Fruit fly (Drosophila melanogaster) whole organism, embryonic: ENCODE results near the gene nAChRalpha7.

Experiments
- ATbp ChIP-seq: fragments of 200-800 bp; sonication (Bioruptor generic); optimal IDR thresholded peaks from 2 replicates; lab custom pipeline; 2017; ENCODE audit warnings: missing biosample characterization, mild to moderate bottlenecking, missing genetic modification characterization, missing genetic modification reagents
- Asciz ChIP-seq: fragments of 200-800 bp; sonication (Bioruptor generic); optimal IDR thresholded peaks from 2 replicates; lab custom pipeline; 2017; ENCODE audit warnings: missing biosample characterization, mild to moderate bottlenecking, missing genetic modification characterization, missing genetic modification reagents
- CG11695 ChIP-seq: fragments of 200-800 bp; sonication (Bioruptor generic); IDR thresholded peaks from 3 replicates; pipeline ENCODE4 v1.3.6; 2022; ENCODE audit warnings: missing biosample characterization, missing genetic modification characterization
- CG12659 ChIP-seq: fragments of 200-800 bp; sonication (Bioruptor generic); optimal IDR thresholded peaks from 3 replicates; lab custom pipeline; 2017; ENCODE audit warnings: mild to moderate bottlenecking, missing biosample characterization, missing genetic modification reagents, missing genetic modification characterization
- CG12769 ChIP-seq: fragments of 200-800 bp; sonication (Bioruptor generic); optimal IDR thresholded peaks from 2 replicates; lab custom pipeline; 2019; ENCODE audit warnings: missing biosample characterization, mild to moderate bottlenecking, missing genetic modification characterization, moderate library complexity
- CG13775 ChIP-seq: fragments of 200-800 bp; sonication (Bioruptor generic); optimal IDR thresholded peaks from 3 replicates; lab custom pipeline; 2017; ENCODE audit warnings: missing biosample characterization, mild to moderate bottlenecking, missing genetic modification characterization
- CG13894 ChIP-seq: fragments of 200-800 bp; sonication (Bioruptor generic); optimal IDR thresholded peaks from 3 replicates; lab custom pipeline; 2018; ENCODE audit warnings: missing biosample characterization, mild to moderate bottlenecking, missing genetic modification characterization, moderate library complexity
- CG14965 ChIP-seq: fragments of 200-800 bp; sonication (Bioruptor generic); optimal IDR thresholded peaks from 2 replicates; lab custom pipeline; 2016; ENCODE audit warnings: missing biosample characterization, missing genetic modification characterization, borderline replicate concordance
- CG1529 ChIP-seq: fragments of 200-800 bp; sonication (Bioruptor generic); optimal IDR thresholded peaks from 3 replicates; lab custom pipeline; 2018; ENCODE audit warnings: missing biosample characterization, missing genetic modification characterization
- CG16863 ChIP-seq: fragments of 200-800 bp; sonication (Bioruptor generic); optimal IDR thresholded peaks from 3 replicates; lab custom pipeline; 2016; ENCODE audit warnings: missing biosample characterization, missing genetic modification characterization
- CG18599 ChIP-seq: fragments of 200-800 bp; sonication (Bioruptor generic); optimal IDR thresholded peaks from 3 replicates; lab custom pipeline; 2017; ENCODE audit warnings: missing biosample characterization, missing genetic modification characterization, mild to moderate bottlenecking, moderate library complexity, missing genetic modification reagents
- CG3726 ChIP-seq: fragments of 200-800 bp; sonication (Bioruptor generic); IDR thresholded peaks from 3 replicates; pipeline ENCODE4, ENCODE4 v1.3.6; 2022; ENCODE audit warnings: missing biosample characterization, missing genetic modification characterization
- CG3847 ChIP-seq: fragments of 200-800 bp; sonication (Bioruptor generic); IDR thresholded peaks from 2 replicates; pipeline ENCODE4 v1.3.6; 2022; ENCODE audit warnings: missing biosample characterization, missing genetic modification characterization
- CG6813 ChIP-seq: fragments of 200-800 bp; sonication (Bioruptor generic); optimal IDR thresholded peaks from 2 replicates; lab custom pipeline; 2017; ENCODE audit warnings: missing biosample characterization, missing genetic modification characterization, mild to moderate bottlenecking, moderate library complexity, missing genetic modification reagents
- CHES-1-like ChIP-seq: fragments of 200-800 bp; sonication (Bioruptor generic); optimal IDR thresholded peaks from 2 replicates; lab custom pipeline; 2016; ENCODE audit warnings: missing biosample characterization, missing genetic modification characterization
- Dfd ChIP-seq, 2 experiments: fragments of >200 bp; optimal IDR thresholded peaks; 2 replicates each; lab custom pipeline; 2017; ENCODE audit warnings: missing biosample characterization in 2 of 2, missing genetic modification characterization in 2 of 2
- Dip3 ChIP-seq: fragments of 200-800 bp; sonication (Bioruptor generic); optimal IDR thresholded peaks from 3 replicates; lab custom pipeline; 2016; ENCODE audit warnings: missing biosample characterization, missing genetic modification characterization
- Dp ChIP-seq: fragments of 200-800 bp; sonication (Bioruptor generic); optimal IDR thresholded peaks from 2 replicates; lab custom pipeline; 2018; ENCODE audit warnings: missing biosample characterization, mild to moderate bottlenecking, missing genetic modification characterization, moderate library complexity
- ERR ChIP-seq: fragments of 200-800 bp; sonication (Bioruptor generic); optimal IDR thresholded peaks from 2 replicates; lab custom pipeline; 2016; ENCODE audit warnings: missing biosample characterization, missing genetic modification characterization
- Elba2 ChIP-seq: fragments of 200-800 bp; sonication (Bioruptor generic); optimal IDR thresholded peaks from 3 replicates; lab custom pipeline; 2016; ENCODE audit warnings: missing biosample characterization, missing genetic modification characterization
- HHEX ChIP-seq: fragments of 200-800 bp; sonication (Bioruptor generic); optimal IDR thresholded peaks from 3 replicates; lab custom pipeline; 2017; ENCODE audit warnings: missing biosample characterization, mild to moderate bottlenecking, missing genetic modification characterization, missing genetic modification reagents
- Hmx ChIP-seq: fragments of 200-800 bp; sonication (Bioruptor generic); optimal IDR thresholded peaks from 2 replicates; lab custom pipeline; 2016; ENCODE audit warnings: missing biosample characterization, missing genetic modification characterization
- Hr3 ChIP-seq: fragments of 200-800 bp; sonication (Bioruptor generic); optimal IDR thresholded peaks from 3 replicates; lab custom pipeline; 2016; ENCODE audit warnings: missing biosample characterization, missing genetic modification characterization
- Hr51 ChIP-seq, 2 experiments: fragments of 200-800 bp; sonication (Bioruptor generic); optimal IDR thresholded peaks; 2 replicates in 1 of 2; 3 replicates in 1 of 2; lab custom pipeline; 2016 to 2018; ENCODE audit warnings: missing biosample characterization in 2 of 2, missing genetic modification characterization in 2 of 2, mild to moderate bottlenecking in 1 of 2, moderate library complexity in 1 of 2
- NK7.1 ChIP-seq: fragments of 200-800 bp; sonication (Bioruptor generic); optimal IDR thresholded peaks from 3 replicates; lab custom pipeline; 2016; ENCODE audit warnings: missing biosample characterization, missing genetic modification characterization
- Nf-YB ChIP-seq: fragments of 200-800 bp; sonication (Bioruptor generic); optimal IDR thresholded peaks from 3 replicates; lab custom pipeline; 2019; ENCODE audit warnings: missing biosample characterization, mild to moderate bottlenecking, missing genetic modification characterization, moderate library complexity
- Ssrp ChIP-seq: fragments of 200-800 bp; sonication (Bioruptor generic); optimal IDR thresholded peaks from 2 replicates; lab custom pipeline; 2018; ENCODE audit warnings: missing biosample characterization, mild to moderate bottlenecking, missing genetic modification characterization, moderate library complexity
- Xrp1 ChIP-seq: fragments of 200-800 bp; sonication (Bioruptor generic); IDR thresholded peaks from 2 replicates; pipeline ENCODE4 v1.3.6; 2022; ENCODE audit warnings: missing biosample characterization, missing genetic modification characterization
- bab2 ChIP-seq: fragments of 200-800 bp; sonication (Bioruptor generic); optimal IDR thresholded peaks from 2 replicates; lab custom pipeline; 2016; ENCODE audit warnings: missing biosample characterization, missing genetic modification characterization
- dmrt11E ChIP-seq: fragments of 200-800 bp; sonication (Bioruptor generic); optimal IDR thresholded peaks from 3 replicates; lab custom pipeline; 2018; ENCODE audit warnings: missing biosample characterization, mild to moderate bottlenecking, missing genetic modification characterization, moderate library complexity
- ems ChIP-seq: fragments of 200-800 bp; sonication (Bioruptor generic); optimal IDR thresholded peaks from 3 replicates; lab custom pipeline; 2016; ENCODE audit warnings: missing biosample characterization, missing genetic modification characterization
- gcm2 ChIP-seq: fragments of 200-800 bp; sonication (Bioruptor generic); optimal IDR thresholded peaks from 2 replicates; lab custom pipeline; 2016; ENCODE audit warnings: missing biosample characterization, missing genetic modification characterization
- grau ChIP-seq: fragments of 200-800 bp; optimal IDR thresholded peaks from 3 replicates; lab custom pipeline; 2019; ENCODE audit warnings: missing biosample characterization, mild to moderate bottlenecking, missing genetic modification characterization, moderate library complexity
- gsb ChIP-seq: fragments of 200-800 bp; sonication (Bioruptor generic); IDR thresholded peaks from 2 replicates; pipeline ENCODE4 v1.3.6; 2022; ENCODE audit warnings: missing biosample characterization, missing genetic modification characterization
- ham ChIP-seq: fragments of 200-800 bp; sonication (Bioruptor generic); IDR thresholded peaks from 2 replicates; pipeline ENCODE4 v1.3.6; 2022; ENCODE audit warnings: missing biosample characterization, missing genetic modification characterization
- jumu ChIP-seq: fragments of 200-800 bp; sonication (Bioruptor generic); optimal IDR thresholded peaks from 3 replicates; lab custom pipeline; 2016; ENCODE audit warnings: missing biosample characterization, missing genetic modification characterization
- nerfin-1 ChIP-seq: fragments of 200-800 bp; sonication (Bioruptor generic); optimal IDR thresholded peaks from 3 replicates; lab custom pipeline; 2019; ENCODE audit warnings: missing biosample characterization, mild to moderate bottlenecking, missing genetic modification characterization, moderate library complexity
- org-1 ChIP-seq: fragments of 200-800 bp; sonication (Bioruptor generic); optimal IDR thresholded peaks from 2 replicates; lab custom pipeline; 2017; ENCODE audit warnings: missing biosample characterization, missing genetic modification characterization
- phol ChIP-seq: fragments of 200-800 bp; sonication (Bioruptor generic); optimal IDR thresholded peaks from 3 replicates; lab custom pipeline; 2018; ENCODE audit warnings: missing biosample characterization, mild to moderate bottlenecking, missing genetic modification characterization, moderate library complexity
- psq ChIP-seq: fragments of 200-800 bp; sonication (Bioruptor generic); optimal IDR thresholded peaks from 2 replicates; lab custom pipeline; 2017; ENCODE audit warnings: missing biosample characterization, missing genetic modification characterization
- salm ChIP-seq: fragments of 200-800 bp; sonication (Bioruptor generic); optimal IDR thresholded peaks from 2 replicates; lab custom pipeline; 2018; ENCODE audit warnings: missing biosample characterization, mild to moderate bottlenecking, missing genetic modification characterization
- schlank ChIP-seq: fragments of 200-800 bp; sonication (Bioruptor generic); optimal IDR thresholded peaks from 2 replicates; lab custom pipeline; 2018; ENCODE audit warnings: missing biosample characterization, mild to moderate bottlenecking, missing genetic modification characterization
- seq ChIP-seq: fragments of 200-800 bp; sonication (Bioruptor generic); IDR thresholded peaks from 2 replicates; pipeline ENCODE4 v1.3.6; 2022; ENCODE audit warnings: missing biosample characterization, missing genetic modification characterization
- sob ChIP-seq: fragments of 200-800 bp; sonication (Bioruptor generic); IDR thresholded peaks from 2 replicates; pipeline ENCODE4 v1.3.6; 2022; ENCODE audit warnings: missing biosample characterization, missing genetic modification characterization
- ssp ChIP-seq: fragments of 200-800 bp; sonication (Bioruptor generic); IDR thresholded peaks from 2 replicates; pipeline ENCODE4 v1.3.6; 2022; ENCODE audit warnings: missing biosample characterization, missing genetic modification characterization
- tgo ChIP-seq: fragments of 200-800 bp; sonication (Bioruptor generic); IDR thresholded peaks from 3 replicates; pipeline ENCODE4 v1.3.6; 2022; ENCODE audit warnings: missing biosample characterization, missing genetic modification characterization
- tll ChIP-seq, 2 experiments: fragments of 200-800 bp in 1 of 2; fragments of >200 bp in 1 of 2; sonication (Bioruptor generic) in 1 of 2; optimal IDR thresholded peaks; 2 replicates each; lab custom pipeline; 2017 to 2019; ENCODE audit warnings: missing biosample characterization in 2 of 2, missing genetic modification characterization in 2 of 2, mild to moderate bottlenecking in 1 of 2, moderate library complexity in 1 of 2
- unpg ChIP-seq: fragments of 200-800 bp; sonication (Bioruptor generic); optimal IDR thresholded peaks from 3 replicates; lab custom pipeline; 2018; ENCODE audit warnings: missing biosample characterization, mild to moderate bottlenecking, missing genetic modification characterization, moderate library complexity
- usp ChIP-seq: fragments of >200 bp; optimal IDR thresholded peaks from 2 replicates; lab custom pipeline; 2017; ENCODE audit warnings: missing biosample characterization, missing genetic modification characterization
- vnd ChIP-seq: fragments of 200-800 bp; sonication (Bioruptor generic); IDR thresholded peaks from 3 replicates; pipeline ENCODE4 v1.3.6; 2022; ENCODE audit warnings: missing biosample characterization, missing genetic modification characterization; ENCODE audit not compliant: partially characterized antibody
- zfh2 ChIP-seq: fragments of 200-800 bp; sonication (Bioruptor generic); optimal IDR thresholded peaks from 2 replicates; lab custom pipeline; 2016; ENCODE audit warnings: missing biosample characterization, missing genetic modification characterization

nAChRalpha7 gene

DNA sequence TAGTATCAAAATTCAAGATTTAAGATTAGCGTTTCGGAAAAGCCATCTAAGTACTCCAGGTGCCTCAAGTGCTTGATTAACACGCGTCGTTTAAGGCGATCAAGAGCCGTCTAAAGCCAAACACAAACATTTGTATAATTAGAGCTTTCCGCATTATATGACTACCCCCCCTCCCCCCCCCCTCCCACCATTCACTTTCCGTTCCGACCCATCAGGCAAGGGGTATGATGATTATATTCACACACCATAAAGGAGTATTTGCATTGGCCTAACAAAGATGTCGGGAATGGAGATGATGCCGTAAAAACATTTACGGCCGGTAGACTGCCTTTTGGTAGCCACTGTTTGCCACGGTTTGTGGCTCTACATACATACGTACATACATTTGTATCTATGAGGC lies 41.7 kb downstream of the nAChRalpha7 start (continued):
- TF ChIP-seq gsb (GFP tag; lab: Robert Waterston, UW) = no peak
- TF ChIP-seq Dp (GFP tag; lab: Kevin White, UChicago) = no peak
- TF ChIP-seq CG13894 (tag; lab: Kevin White, UChicago) = peak; percentile 42
- TF ChIP-seq CG11695 = no peak
- peak; percentile 15 for TF ChIP-seq CG6813 (GFP tag; lab: Kevin White, UChicago)
- TF ChIP-seq NK7.1 (GFP tag; lab: Kevin White, UChicago) = no peak
- TF ChIP-seq CG16863 (GFP tag; lab: Kevin White, UChicago) = no peak
- peak; percentile 49; the same call in 1 of the 2 replicates for TF ChIP-seq sob
- TF ChIP-seq Hr3 (GFP tag; lab: Kevin White, UChicago) = no peak
- no peak for TF ChIP-seq Xrp1
- peak in 1 of 2 experiments; percentile 32 for TF ChIP-seq Hr51 (GFP tag; optimal IDR thresholded peaks at IDR 0.05; lab: Kevin White, UChicago)
- TF ChIP-seq CG3726 (GFP tag; lab: Robert Waterston, UW) = no peak
- peak; percentile 12 for TF ChIP-seq CG12659 (GFP tag; lab: Kevin White, UChicago)
- TF ChIP-seq gcm2 (GFP tag; lab: Kevin White, UChicago) = no peak
- TF ChIP-seq Hmx = no peak
- TF ChIP-seq Dip3 (GFP tag; lab: Kevin White, UChicago) = no peak
- peak; percentile 57 for TF ChIP-seq CG12769 (tag; lab: Kevin White, UChicago)
- no peak for TF ChIP-seq Elba2 (GFP tag; lab: Kevin White, UChicago)
- no peak for TF ChIP-seq bab2 (GFP tag; lab: Kevin White, UChicago)
- no peak for TF ChIP-seq org-1 (GFP tag; lab: Kevin White, UChicago)
- no peak for TF ChIP-seq usp (GFP tag; lab: Kevin White, UChicago)
- TF ChIP-seq tll (GFP tag; optimal IDR thresholded peaks at IDR 0.05; lab: Kevin White, UChicago) = no peak
- peak; percentile 63 for TF ChIP-seq CG18599 (GFP tag; lab: Kevin White, UChicago)
- no peak for TF ChIP-seq ems (GFP tag; lab: Kevin White, UChicago)
- no peak for TF ChIP-seq phol
- peak; percentile 59 for TF ChIP-seq ATbp (GFP tag; lab: Kevin White, UChicago)
- peak; percentile 42 for TF ChIP-seq schlank (tag; lab: Kevin White, UChicago)
- no peak for TF ChIP-seq CG3847 (GFP tag; lab: Robert Waterston, UW)
- TF ChIP-seq ham (GFP tag; lab: Robert Waterston, UW) = no peak
- TF ChIP-seq dmrt11E (tag; lab: Kevin White, UChicago) = no peak
- TF ChIP-seq jumu (GFP tag; lab: Kevin White, UChicago) = no peak
- TF ChIP-seq ssp (GFP tag; lab: Robert Waterston, UW) = no peak
- TF ChIP-seq HHEX (GFP tag; lab: Kevin White, UChicago) = peak; percentile 16
- no peak for TF ChIP-seq Nf-YB (GFP tag; lab: Kevin White, UChicago)
- TF ChIP-seq unpg (GFP tag; lab: Kevin White, UChicago) = peak; percentile 30
- TF ChIP-seq Ssrp (tag; lab: Kevin White, UChicago) = no peak
- TF ChIP-seq Asciz = peak; percentile 23
- no peak for TF ChIP-seq psq (GFP tag; lab: Kevin White, UChicago)
- no peak for TF ChIP-seq nerfin-1 (tag; lab: Kevin White, UChicago)
- TF ChIP-seq ERR (GFP tag; lab: Kevin White, UChicago) = no peak
- no peak for TF ChIP-seq zfh2 (GFP tag; lab: Kevin White, UChicago)
- no peak for TF ChIP-seq tgo (GFP tag; lab: Robert Waterston, UW)
- TF ChIP-seq Dfd (GFP tag; optimal IDR thresholded peaks at IDR 0.05; lab: Kevin White, UChicago) = no peak
- TF ChIP-seq seq (GFP tag; lab: Robert Waterston, UW) = no peak
- no peak for TF ChIP-seq salm (tag; lab: Kevin White, UChicago)
- no peak for TF ChIP-seq CG1529
- no peak for TF ChIP-seq CG13775 (GFP tag; lab: Kevin White, UChicago)
- TF ChIP-seq vnd (GFP tag; lab: Robert Waterston, UW) = no peak
- peak; percentile 31 for TF ChIP-seq grau (tag; lab: Kevin White, UChicago)
- no peak for TF ChIP-seq CHES-1-like
- TF ChIP-seq CG14965 (GFP tag; lab: Kevin White, UChicago) = no peak
